Worm (Caenorhabditis elegans): ENCODE data around the gene spp-31.

ce11 chrIV:1454194-1454593, 47.8 kb downstream of the spp-31 start:
- no peak for TF ChIP-seq ref-1 (GFP tag; conservative IDR thresholded peaks at IDR 0.05)
- TF ChIP-seq med-1 (GFP tag; optimal IDR thresholded peaks at IDR 0.05; ENCODE audit: insufficient read depth) = no peak
- no peak for TF ChIP-seq flt-1 (GFP tag; IDR thresholded peaks at IDR 0.05)
